Worm (Caenorhabditis elegans) whole organism, L2 larva: ENCODE results near the gene kvs-5.

Source experiments
- alr-1 ChIP-seq: fragments of 150-350 bp; optimal IDR thresholded peaks from 2 replicates; lab custom pipeline; 2014; ENCODE audit warnings: missing biosample characterization, missing genetic modification characterization
- ama-1 ChIP-seq: fragments of 150-350 bp; optimal IDR thresholded peaks from 2 replicates; lab custom pipeline; 2018; ENCODE audit warnings: inconsistent platforms
- nhr-12 ChIP-seq: fragments of 150-350 bp; optimal IDR thresholded peaks from 2 replicates; lab custom pipeline; 2014; ENCODE audit warnings: missing biosample characterization, missing genetic modification characterization
- unc-39 ChIP-seq: fragments of 150-350 bp; optimal IDR thresholded peaks from 2 replicates; lab custom pipeline; 2014; ENCODE audit warnings: missing biosample characterization, missing genetic modification characterization
- zag-1 ChIP-seq: fragments of 150-350 bp; optimal IDR thresholded peaks from 2 replicates; lab custom pipeline; 2014; ENCODE audit warnings: missing biosample characterization, missing genetic modification characterization

DNA sequence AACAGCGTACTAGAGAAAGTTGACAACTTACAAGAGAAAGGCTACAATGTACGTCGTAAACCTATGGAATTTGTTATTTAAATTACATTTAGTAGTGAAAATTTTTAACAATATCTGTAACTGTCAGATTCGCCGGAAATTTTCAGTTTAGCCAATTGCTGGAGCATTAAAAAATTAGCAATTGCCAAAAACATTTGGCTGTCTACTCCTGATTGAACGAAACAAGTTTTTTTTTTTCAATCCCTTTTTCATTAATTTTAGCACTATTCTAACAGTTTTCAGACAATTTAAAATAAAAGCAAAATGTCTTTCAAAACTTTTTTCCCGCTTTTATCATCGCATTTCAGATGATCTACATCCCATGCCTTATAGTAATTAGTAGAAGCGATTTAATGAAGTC is 20.4 kb downstream of the kvs-5 start:
- TF ChIP-seq nhr-12 (tag; lab: Kevin White, UChicago) (no peak), unc-39 (tag; lab: Kevin White, UChicago) (no peak), zag-1 (tag; lab: Kevin White, UChicago) (no peak), ama-1 (no peak), alr-1 (tag; lab: Kevin White, UChicago) (no peak)
